Worm (Caenorhabditis elegans): Measurements from ENCODE around the gene srg-42.

Gene srg-42

ce11 chrV:11119294-11119755 lies 38.5 kb downstream of the srg-42 start, which contains the start of gene scb-1:
Gene scb-1, minus strand, starts transcription at chrV:11119705.
- TF ChIP-seq tbp1 (GFP tag; optimal IDR thresholded peaks at IDR 0.05) (no peak), Y53G8AR.9 (GFP tag; conservative IDR thresholded peaks at IDR 0.05) (peak; percentile 12), ztf-26 (tag; optimal IDR thresholded peaks at IDR 0.05) (peak; percentile 42), snpc-3.4 (tag; optimal IDR thresholded peaks at IDR 0.05) (peak; percentile 16), aptf-3 (GFP tag; IDR thresholded peaks at IDR 0.05) (no peak), dpff-1 (tag; optimal IDR thresholded peaks at IDR 0.05) (peak; percentile 72), ztf-25 (GFP tag; IDR thresholded peaks at IDR 0.05) (0 out of 2 replicates have a peak, but pooled peaks have one; percentile 27), athp-1 (tag; optimal IDR thresholded peaks at IDR 0.05) (no peak), pbrm-1 (GFP tag; IDR thresholded peaks at IDR 0.05) (peak; percentile 8; the same call in 1 of the 2 replicates), egl-44 (GFP tag; IDR thresholded peaks at IDR 0.05) (no peak), madf-3 (GFP tag; IDR thresholded peaks at IDR 0.05) (0 out of 2 replicates have a peak, but pooled peaks have one; percentile 48), B0336.3 (GFP tag; IDR thresholded peaks at IDR 0.05) (peak; percentile 22; the same call in 1 of the 2 replicates), attf-6 (GFP tag; IDR thresholded peaks at IDR 0.05) (no peak), let-607 (tag; optimal IDR thresholded peaks at IDR 0.05) (peak in 1 of 2 experiments; percentile 25), nfyb-1 (GFP tag; IDR thresholded peaks at IDR 0.05) (0 out of 2 replicates have a peak, but pooled peaks have one; percentile 18), hlh-26 (GFP tag; conservative IDR thresholded peaks at IDR 0.05) (no peak), ztf-6 (GFP tag; IDR thresholded peaks at IDR 0.05) (no peak), ama-1 (optimal IDR thresholded peaks at IDR 0.05) (peak; percentile 71), ama-1 (GFP tag; optimal IDR thresholded peaks at IDR 0.05) (no peak), snpc-1.3 (tag; optimal IDR thresholded peaks at IDR 0.05; ENCODE audit: insufficient read depth) (no peak)

ce11 chrV:11118179-11118725 lies 39.6 kb downstream of the srg-42 start:
- TF ChIP-seq F49E8.2 (tag; optimal IDR thresholded peaks at IDR 0.05; ENCODE audit: insufficient read depth) (no peak), lsy-27 (tag; optimal IDR thresholded peaks at IDR 0.05; ENCODE audit: borderline replicate concordance, insufficient read depth) (no peak), attf-5 (GFP tag; optimal IDR thresholded peaks at IDR 0.05) (no peak), ceh-40 (GFP tag; IDR thresholded peaks at IDR 0.05) (no peak), hsf-1 (GFP tag; IDR thresholded peaks at IDR 0.05) (0 out of 2 replicates have a peak, but pooled peaks have one; percentile 11), F57C9.4 (tag; optimal IDR thresholded peaks at IDR 0.05) (no peak), F52B5.7 (tag; optimal IDR thresholded peaks at IDR 0.05) (no peak), cebp-1 (GFP tag; IDR thresholded peaks at IDR 0.05) (no peak), cebp-1 (tag; optimal IDR thresholded peaks at IDR 0.05) (peak; percentile 43), repo-1 (tag; optimal IDR thresholded peaks at IDR 0.05) (peak; percentile 20), ceh-91 (GFP tag; IDR thresholded peaks at IDR 0.05) (no peak), madf-10 (tag; optimal IDR thresholded peaks at IDR 0.05) (no peak), nhr-27 (tag; optimal IDR thresholded peaks at IDR 0.05) (no peak), lin-40 (tag; optimal IDR thresholded peaks at IDR 0.05) (peak; percentile 20), somi-1 (GFP tag; optimal IDR thresholded peaks at IDR 0.05) (peak; percentile 53), let-607 (tag; optimal IDR thresholded peaks at IDR 0.05) (peak in 1 of 2 experiments; percentile 28), F22D6.2 (tag; optimal IDR thresholded peaks at IDR 0.05) (no peak), ets-4 (GFP tag; optimal IDR thresholded peaks at IDR 0.05) (no peak), unc-62 (GFP tag; optimal IDR thresholded peaks at IDR 0.05) (no peak), B0336.3 (GFP tag; IDR thresholded peaks at IDR 0.05) (peak; percentile 41; the same call in 1 of the 2 replicates), K11D2.4 (GFP tag; IDR thresholded peaks at IDR 0.05) (no peak), Y53G8AR.9 (GFP tag; conservative IDR thresholded peaks at IDR 0.05) (peak; percentile 38; the same call in 1 of the 2 replicates), tlf-1 (GFP tag; optimal IDR thresholded peaks at IDR 0.05) (no peak), pbrm-1 (GFP tag; IDR thresholded peaks at IDR 0.05) (peak; percentile 30; the same call in 1 of the 2 replicates), Y79H2A.3 (GFP tag; conservative IDR thresholded peaks at IDR 0.05) (no peak; the same call in 1 of the 2 replicates), ztf-26 (tag; optimal IDR thresholded peaks at IDR 0.05) (peak; percentile 3), madf-3 (GFP tag; IDR thresholded peaks at IDR 0.05) (0 out of 2 replicates have a peak, but pooled peaks have one; percentile 39), let-526 (GFP tag; IDR thresholded peaks at IDR 0.05) (peak; percentile 51; the same call in 1 of the 2 replicates), die-1 (tag; optimal IDR thresholded peaks at IDR 0.05) (no peak), hrde-1 (tag; optimal IDR thresholded peaks at IDR 0.05; ENCODE audit: borderline replicate concordance) (peak; percentile 41), Y67H2A.10 (GFP tag; conservative IDR thresholded peaks at IDR 0.05) (no peak)

Measured in whole organism, young adult.